In genomic region chr3R:13012990-13013389, dm6 we compare ENCODE assay signal across 1 fruit fly cellular context.
TF ChIP-seq lines count a peak whose summit lies in the region.

No protein-coding gene starts in this region.

TF ChIP-seq in whole organism, embryonic, 481 proteins besides CTCF, POLR2A, EP300 and RAD21 (continued from another document):
- TF ChIP-seq CG17385 (GFP tag; optimal IDR thresholded peaks at IDR 0.05; lab: Kevin White, UChicago) (peak; percentile 3), Dbx (GFP tag; IDR thresholded peaks at IDR 0.05; lab: Robert Waterston, UW) (0 out of 3 replicates have a peak, but pooled peaks have one; percentile 39), crol (GFP tag; IDR thresholded peaks at IDR 0.05; lab: Robert Waterston, UW) (peak; percentile 95), Dfd (GFP tag; optimal IDR thresholded peaks at IDR 0.05; lab: Kevin White, UChicago) (no peak), Opbp (GFP tag; IDR thresholded peaks at IDR 0.05; lab: Robert Waterston, UW; ENCODE audit: partially characterized antibody) (0 out of 3 replicates have a peak, but pooled peaks have one; percentile 24), CG8089 (GFP tag; optimal IDR thresholded peaks at IDR 0.05; lab: Kevin White, UChicago) (no peak), CG13775 (GFP tag; optimal IDR thresholded peaks at IDR 0.05; lab: Kevin White, UChicago) (no peak), CG17361 (GFP tag; IDR thresholded peaks at IDR 0.05; lab: Robert Waterston, UW) (no peak), H15 (GFP tag; IDR thresholded peaks at IDR 0.05; lab: Robert Waterston, UW) (0 out of 3 replicates have a peak, but pooled peaks have one; percentile 24), chinmo (GFP tag; IDR thresholded peaks at IDR 0.05; lab: Robert Waterston, UW; ENCODE audit: partially characterized antibody) (peak; percentile 4; the same call in 1 of the 4 replicates), hkb (optimal IDR thresholded peaks at IDR 0.05; lab: Kevin White, UChicago) (no peak), hkb (GFP tag; IDR thresholded peaks at IDR 0.05; lab: Robert Waterston, UW) (0 out of 2 replicates have a peak, but pooled peaks have one; percentile 9), Dek (tag; optimal IDR thresholded peaks at IDR 0.05; lab: Kevin White, UChicago) (no peak), wdn (GFP tag; IDR thresholded peaks at IDR 0.05; lab: Robert Waterston, UW) (0 out of 2 replicates have a peak, but pooled peaks have one; percentile 24), CG10321 (GFP tag; IDR thresholded peaks at IDR 0.05; lab: Robert Waterston, UW) (no peak), CG9876 (GFP tag; optimal IDR thresholded peaks at IDR 0.05; lab: Kevin White, UChicago) (no peak), Abd-B (GFP tag; optimal IDR thresholded peaks at IDR 0.05; lab: Kevin White, UChicago) (no peak), CG17912 (GFP tag; optimal IDR thresholded peaks at IDR 0.05; lab: Kevin White, UChicago) (no peak), CG15696 (tag; optimal IDR thresholded peaks at IDR 0.05; lab: Kevin White, UChicago) (no peak), nerfin-1 (tag; optimal IDR thresholded peaks at IDR 0.05; lab: Kevin White, UChicago) (peak; percentile 58), ash1 (GFP tag; optimal IDR thresholded peaks at IDR 0.05; lab: Kevin White, UChicago) (peak; percentile 54), salm (tag; optimal IDR thresholded peaks at IDR 0.05; lab: Kevin White, UChicago) (no peak), dysf (GFP tag; IDR thresholded peaks at IDR 0.05; lab: Robert Waterston, UW) (no peak), CG15479 (GFP tag; optimal IDR thresholded peaks at IDR 0.05; lab: Kevin White, UChicago) (no peak), CG14860 (GFP tag; IDR thresholded peaks at IDR 0.05; lab: Robert Waterston, UW; ENCODE audit: partially characterized antibody) (no peak), CG6175 (GFP tag; IDR thresholded peaks at IDR 0.05; lab: Robert Waterston, UW) (0 out of 3 replicates have a peak, but pooled peaks have one; percentile 44), CG4360 (GFP tag; IDR thresholded peaks at IDR 0.05; lab: Robert Waterston, UW) (peak; percentile 57; the same call in 1 of the 2 replicates), rib (GFP tag; IDR thresholded peaks at IDR 0.05; lab: Robert Waterston, UW) (peak; percentile 48; the same call in 1 of the 2 replicates), PHDP (tag; optimal IDR thresholded peaks at IDR 0.05; lab: Kevin White, UChicago) (no peak), br (optimal IDR thresholded peaks at IDR 0.05; lab: Kevin White, UChicago) (no peak), ci (GFP tag; IDR thresholded peaks at IDR 0.05; lab: Robert Waterston, UW) (peak; percentile 18; the same call in 1 of the 3 replicates), CG2116 (GFP tag; optimal IDR thresholded peaks at IDR 0.05; lab: Kevin White, UChicago) (peak; percentile 72), sd (tag; optimal IDR thresholded peaks at IDR 0.05; lab: Kevin White, UChicago) (peak; percentile 43), CG17186 (GFP tag; optimal IDR thresholded peaks at IDR 0.05; lab: Kevin White, UChicago) (no peak), Med (GFP tag; lab: Kevin White, UChicago) (peak; percentile 74), gce (GFP tag; IDR thresholded peaks at IDR 0.05; lab: Robert Waterston, UW) (peak; percentile 25; the same call in 1 of the 3 replicates), tio (GFP tag; optimal IDR thresholded peaks at IDR 0.05; lab: Kevin White, UChicago) (no peak)
TF ChIP-seq in whole organism, embryonic: peak in this region for 28.
